Worm (Caenorhabditis elegans) whole organism, mixed stage, embryonic: ENCODE measurements around the gene ZC373.3.

Source experiments
- M03D4.4 ChIP-seq: sonication (generic microtip); optimal IDR thresholded peaks from 2 replicates; lab custom pipeline; 2017; ENCODE audit warnings: mild to moderate bottlenecking, missing genetic modification characterization, missing compliant biosample characterization
- bed-3 ChIP-seq: fragments of 200-800 bp; sonication (Bioruptor generic); optimal IDR thresholded peaks from 3 replicates; lab custom pipeline; 2018; ENCODE audit warnings: mild to moderate bottlenecking, missing genetic modification characterization, moderate library complexity, missing compliant biosample characterization
- blmp-1 ChIP-seq: fragments of 150-350 bp; optimal IDR thresholded peaks from 2 replicates; lab custom pipeline; 2014; ENCODE audit warnings: missing biosample characterization, missing genetic modification characterization
- ceh-39 ChIP-seq: fragments of 150-350 bp; optimal IDR thresholded peaks from 2 replicates; lab custom pipeline; 2014; ENCODE audit warnings: missing biosample characterization, missing genetic modification characterization
- ceh-43 ChIP-seq: fragments of 200-800 bp; sonication (Bioruptor generic); optimal IDR thresholded peaks from 2 replicates; lab custom pipeline; 2018; ENCODE audit warnings: mild to moderate bottlenecking, missing genetic modification characterization, moderate library complexity, missing compliant biosample characterization
- ceh-83 ChIP-seq: fragments of 200-800 bp; sonication (Bioruptor generic); optimal IDR thresholded peaks from 2 replicates; lab custom pipeline; 2018; ENCODE audit warnings: mild to moderate bottlenecking, missing genetic modification characterization, missing compliant biosample characterization
- ces-1 ChIP-seq: fragments of 150-350 bp; optimal IDR thresholded peaks from 2 replicates; lab custom pipeline; 2014; ENCODE audit warnings: missing biosample characterization, missing genetic modification reagents, missing genetic modification characterization
- cnd-1 ChIP-seq: fragments of 200-800 bp; sonication (Bioruptor generic); optimal IDR thresholded peaks from 2 replicates; lab custom pipeline; 2018; ENCODE audit warnings: mild to moderate bottlenecking, missing genetic modification characterization, missing compliant biosample characterization
- drap-1 ChIP-seq: fragments of 200-800 bp; sonication (Bioruptor generic); optimal IDR thresholded peaks from 3 replicates; lab custom pipeline; 2018; ENCODE audit warnings: mild to moderate bottlenecking, missing genetic modification characterization, missing compliant biosample characterization
- elt-1 ChIP-seq: sonication (generic microtip); optimal IDR thresholded peaks from 2 replicates; lab custom pipeline; 2017; ENCODE audit warnings: missing genetic modification characterization, mild to moderate bottlenecking, missing compliant biosample characterization, antibody characterized with exemption, moderate library complexity, borderline replicate concordance; ENCODE audit not compliant: insufficient read depth
- elt-3 ChIP-seq: fragments of 150-350 bp; optimal IDR thresholded peaks from 2 replicates; lab custom pipeline; 2014; ENCODE audit warnings: missing biosample characterization, missing genetic modification characterization
- flh-1 ChIP-seq: fragments of 200-800 bp; sonication (Bioruptor generic); optimal IDR thresholded peaks from 2 replicates; lab custom pipeline; 2018; ENCODE audit warnings: mild to moderate bottlenecking, missing genetic modification characterization, moderate library complexity, missing compliant biosample characterization
- ham-2 ChIP-seq: fragments of 200-800 bp; sonication (Bioruptor generic); optimal IDR thresholded peaks from 2 replicates; lab custom pipeline; 2018; ENCODE audit warnings: mild to moderate bottlenecking, missing genetic modification characterization, missing compliant biosample characterization
- hlh-1 ChIP-seq: fragments of 150-350 bp; optimal IDR thresholded peaks from 2 replicates; lab custom pipeline; 2014; ENCODE audit warnings: missing biosample characterization, missing genetic modification reagents, missing genetic modification characterization
- lin-13 ChIP-seq: fragments of 150-350 bp; optimal IDR thresholded peaks from 2 replicates; lab custom pipeline; 2014; ENCODE audit warnings: missing biosample characterization, missing genetic modification characterization
- lin-32 ChIP-seq: fragments of 200-800 bp; sonication (Bioruptor generic); optimal IDR thresholded peaks from 2 replicates; lab custom pipeline; 2018; ENCODE audit warnings: mild to moderate bottlenecking, missing genetic modification characterization, missing compliant biosample characterization
- lsy-2 ChIP-seq: fragments of 150-350 bp; optimal IDR thresholded peaks from 2 replicates; lab custom pipeline; 2014; ENCODE audit warnings: missing biosample characterization, missing genetic modification characterization
- mab-5 ChIP-seq: fragments of 150-350 bp; optimal IDR thresholded peaks from 2 replicates; lab custom pipeline; 2014; ENCODE audit warnings: missing biosample characterization, missing genetic modification characterization
- mls-2 ChIP-seq: sonication (generic microtip); optimal IDR thresholded peaks from 2 replicates; lab custom pipeline; 2016; ENCODE audit warnings: mild to moderate bottlenecking, missing genetic modification characterization, moderate library complexity, missing compliant biosample characterization
- nhr-12 ChIP-seq: fragments of 150-350 bp; optimal IDR thresholded peaks from 2 replicates; lab custom pipeline; 2014; ENCODE audit warnings: missing biosample characterization, missing genetic modification characterization
- nhr-2 ChIP-seq: fragments of 150-350 bp; optimal IDR thresholded peaks from 2 replicates; lab custom pipeline; 2014; ENCODE audit warnings: missing biosample characterization, missing genetic modification characterization
- nhr-237 ChIP-seq: fragments of 150-350 bp; optimal IDR thresholded peaks from 2 replicates; lab custom pipeline; 2014; ENCODE audit warnings: missing biosample characterization, missing genetic modification characterization
- nhr-76 ChIP-seq: sonication (generic microtip); optimal IDR thresholded peaks from 2 replicates; lab custom pipeline; 2017; ENCODE audit warnings: missing biosample characterization, missing genetic modification characterization
- pha-4 ChIP-seq: fragments of 150-350 bp; optimal IDR thresholded peaks from 2 replicates; lab custom pipeline; 2018; ENCODE audit warnings: missing biosample characterization, missing genetic modification reagents, missing genetic modification characterization
- sem-2 ChIP-seq: fragments of 200-800 bp; sonication (Bioruptor generic); optimal IDR thresholded peaks from 2 replicates; lab custom pipeline; 2018; ENCODE audit warnings: mild to moderate bottlenecking, missing genetic modification characterization, missing compliant biosample characterization
- snpc-4 ChIP-seq: fragments of 150-350 bp; optimal IDR thresholded peaks from 2 replicates; lab custom pipeline; 2014; ENCODE audit warnings: missing biosample characterization, missing genetic modification characterization
- sptf-1 ChIP-seq: sonication (generic microtip); optimal IDR thresholded peaks from 2 replicates; lab custom pipeline; 2017; ENCODE audit warnings: mild to moderate bottlenecking, missing genetic modification characterization, moderate library complexity, missing compliant biosample characterization
- tbx-8 ChIP-seq: fragments of 200-800 bp; sonication (Bioruptor generic); optimal IDR thresholded peaks from 2 replicates; lab custom pipeline; 2018; ENCODE audit warnings: mild to moderate bottlenecking, missing genetic modification characterization, moderate library complexity, missing compliant biosample characterization
- unc-120 ChIP-seq: sonication (generic microtip); optimal IDR thresholded peaks from 2 replicates; lab custom pipeline; 2017; ENCODE audit warnings: missing genetic modification characterization, missing compliant biosample characterization; ENCODE audit not compliant: poor library complexity, severe bottlenecking
- zip-8 ChIP-seq: fragments of 150-350 bp; optimal IDR thresholded peaks from 2 replicates; lab custom pipeline; 2014; ENCODE audit warnings: missing biosample characterization, missing genetic modification characterization
- ztf-11 ChIP-seq: fragments of 150-350 bp; optimal IDR thresholded peaks from 2 replicates; lab custom pipeline; 2014; ENCODE audit warnings: missing biosample characterization, missing genetic modification characterization

ZC373.3 gene

ce11 chrX:10060475-10061011 is at the start of gene ZC373.3:
Gene ZC373.3 (plus strand): TSS chrX:10060525.
- TF ChIP-seq snpc-4 (tag; lab: Kevin White, UChicago) (no peak), M03D4.4 (no peak)
- TF ChIP-seq, all 35 proteins: peak for 0

ce11 chrX:10017975-10018654 is 42.2 kb upstream of the ZC373.3 start, which contains the start of gene F19C6.4:
Gene F19C6.4 (minus strand): TSS chrX:10018025.
- TF ChIP-seq mls-2 (tag; lab: Kevin White, UChicago) (no peak), elt-3 (tag; lab: Kevin White, UChicago) (no peak), ham-2 (no peak), elt-1 (no peak), lin-13 (tag; lab: Kevin White, UChicago) (no peak), unc-120 (tag; lab: Kevin White, UChicago) (no peak), zip-8 (tag; lab: Kevin White, UChicago) (no peak), ceh-43 (no peak)

ce11 chrX:10022016-10022415 is 38.3 kb upstream of the ZC373.3 start, which contains the start of gene F42G10.1:
Gene F42G10.1 (minus strand): TSS chrX:10022166.
- no peak for TF ChIP-seq nhr-237 (tag; lab: Kevin White, UChicago)
- TF ChIP-seq lin-13 (tag; lab: Kevin White, UChicago), result no peak
- TF ChIP-seq cnd-1, result no peak
- TF ChIP-seq pha-4, result no peak
- TF ChIP-seq sem-2 (GFP tag; lab: Kevin White, UChicago), result no peak
- no peak for TF ChIP-seq ztf-11 (tag; lab: Kevin White, UChicago)
- TF ChIP-seq tbx-8 (GFP tag; lab: Kevin White, UChicago), result no peak
- no peak for TF ChIP-seq zip-8 (tag; lab: Kevin White, UChicago)
- TF ChIP-seq elt-3 (tag; lab: Kevin White, UChicago), result no peak
- no peak for TF ChIP-seq flh-1 (GFP tag; lab: Kevin White, UChicago)
- no peak for TF ChIP-seq ceh-83 (GFP tag; lab: Kevin White, UChicago)
- no peak for TF ChIP-seq nhr-2 (tag; lab: Kevin White, UChicago)
- no peak for TF ChIP-seq ces-1 (GFP tag; lab: Kevin White, UChicago)
- no peak for TF ChIP-seq blmp-1 (tag; lab: Kevin White, UChicago)
- TF ChIP-seq lsy-2 (tag; lab: Kevin White, UChicago), result no peak
- TF ChIP-seq nhr-76 (tag; lab: Kevin White, UChicago), result no peak
- no peak for TF ChIP-seq sptf-1 (tag; lab: Kevin White, UChicago)
- no peak for TF ChIP-seq bed-3 (GFP tag; lab: Kevin White, UChicago)
- TF ChIP-seq, all 35 proteins: peak for 0

- TF ChIP-seq elt-1, result no peak
- TF ChIP-seq blmp-1 (tag; lab: Kevin White, UChicago), result no peak
- no peak for TF ChIP-seq ztf-11 (tag; lab: Kevin White, UChicago)
- TF ChIP-seq lin-13 (tag; lab: Kevin White, UChicago), result no peak
- no peak for TF ChIP-seq sptf-1 (tag; lab: Kevin White, UChicago)
- TF ChIP-seq sem-2 (GFP tag; lab: Kevin White, UChicago), result no peak
- no peak for TF ChIP-seq lin-32 (GFP tag; lab: Kevin White, UChicago)
- no peak for TF ChIP-seq ceh-39
- TF ChIP-seq bed-3 (GFP tag; lab: Kevin White, UChicago), result no peak
- TF ChIP-seq hlh-1 (tag; lab: Kevin White, UChicago), result peak; percentile 23
- no peak for TF ChIP-seq nhr-12
- no peak for TF ChIP-seq nhr-76 (tag; lab: Kevin White, UChicago)
- TF ChIP-seq ces-1 (GFP tag; lab: Kevin White, UChicago), result peak; percentile 61
- TF ChIP-seq ham-2, result no peak
- TF ChIP-seq drap-1, result no peak
- TF ChIP-seq ceh-83 (GFP tag; lab: Kevin White, UChicago), result no peak
- TF ChIP-seq nhr-237 (tag; lab: Kevin White, UChicago), result no peak
- no peak for TF ChIP-seq ceh-43
- TF ChIP-seq cnd-1, result no peak
- peak; percentile 33 for TF ChIP-seq unc-120 (tag; lab: Kevin White, UChicago)
- TF ChIP-seq mab-5 (tag; lab: Kevin White, UChicago), result no peak
- TF ChIP-seq pha-4, result no peak
Measured at ce11 chrX:10026347-10026746, 34.0 kb upstream of the ZC373.3 start.
